Worm (Caenorhabditis elegans): ENCODE measurements around the gene mrps-12.

Gene mrps-12

ce11 chrV:20837765-20838164 lies at the start of gene mrps-12:
Gene mrps-12 (plus strand): TSS chrV:20838080.
- TF ChIP-seq ces-1 (GFP tag; optimal IDR thresholded peaks at IDR 0.05): peak; percentile 10
- no peak for TF ChIP-seq sem-2 (GFP tag; optimal IDR thresholded peaks at IDR 0.05)
- no peak for TF ChIP-seq blmp-1 (tag; optimal IDR thresholded peaks at IDR 0.05)
- TF ChIP-seq nhr-76 (tag; optimal IDR thresholded peaks at IDR 0.05): no peak
- TF ChIP-seq cnd-1 (tag; optimal IDR thresholded peaks at IDR 0.05): no peak
- peak; percentile 41 for TF ChIP-seq ceh-83 (GFP tag; optimal IDR thresholded peaks at IDR 0.05)
- TF ChIP-seq pha-4 (tag; optimal IDR thresholded peaks at IDR 0.05): no peak
- no peak for TF ChIP-seq nhr-237 (tag; optimal IDR thresholded peaks at IDR 0.05)
- TF ChIP-seq sptf-1 (tag; optimal IDR thresholded peaks at IDR 0.05): no peak

- TF ChIP-seq ces-1 (GFP tag; optimal IDR thresholded peaks at IDR 0.05): peak; percentile 88
- TF ChIP-seq nhr-237 (tag; optimal IDR thresholded peaks at IDR 0.05): no peak
- TF ChIP-seq drap-1 (GFP tag; optimal IDR thresholded peaks at IDR 0.05): peak; percentile 41
- TF ChIP-seq hlh-1 (tag; optimal IDR thresholded peaks at IDR 0.05): no peak
- TF ChIP-seq zip-8 (tag; optimal IDR thresholded peaks at IDR 0.05): no peak
- no peak for TF ChIP-seq nhr-2 (tag; optimal IDR thresholded peaks at IDR 0.05)
- TF ChIP-seq elt-3 (tag; optimal IDR thresholded peaks at IDR 0.05): no peak
Measured at ce11 chrV:20789105-20789504, 48.8 kb upstream of the mrps-12 start, which contains the start of gene tpan-1. Gene tpan-1 (plus strand): TSS chrV:20789502.

- TF ChIP-seq ceh-39 (tag; optimal IDR thresholded peaks at IDR 0.05) (no peak), drap-1 (GFP tag; optimal IDR thresholded peaks at IDR 0.05) (peak; percentile 39), flh-1 (GFP tag; optimal IDR thresholded peaks at IDR 0.05) (no peak)
Measured at ce11 chrV:20790011-20790410, 47.9 kb upstream of the mrps-12 start, which contains the start of gene Y44A6D.1. Gene Y44A6D.1 (minus strand): TSS chrV:20790033.

- TF ChIP-seq drap-1 (GFP tag; optimal IDR thresholded peaks at IDR 0.05): no peak
- no peak for TF ChIP-seq hlh-1 (tag; optimal IDR thresholded peaks at IDR 0.05)
- TF ChIP-seq ces-1 (GFP tag; optimal IDR thresholded peaks at IDR 0.05): no peak
- TF ChIP-seq blmp-1 (tag; optimal IDR thresholded peaks at IDR 0.05): no peak
- no peak for TF ChIP-seq M03D4.4 (tag; optimal IDR thresholded peaks at IDR 0.05)
- TF ChIP-seq elt-3 (tag; optimal IDR thresholded peaks at IDR 0.05): no peak
- no peak for TF ChIP-seq unc-39 (tag; optimal IDR thresholded peaks at IDR 0.05)
Measured at ce11 chrV:20790616-20791015, 47.3 kb upstream of the mrps-12 start.

- TF ChIP-seq cnd-1 (tag; optimal IDR thresholded peaks at IDR 0.05) (no peak), mab-5 (tag; optimal IDR thresholded peaks at IDR 0.05) (no peak), ham-2 (GFP tag; optimal IDR thresholded peaks at IDR 0.05) (no peak), hlh-1 (tag; optimal IDR thresholded peaks at IDR 0.05) (no peak), lsy-2 (tag; optimal IDR thresholded peaks at IDR 0.05) (no peak), lin-13 (tag; optimal IDR thresholded peaks at IDR 0.05) (no peak), elt-3 (tag; optimal IDR thresholded peaks at IDR 0.05) (no peak), unc-39 (tag; optimal IDR thresholded peaks at IDR 0.05) (no peak), pha-4 (tag; optimal IDR thresholded peaks at IDR 0.05) (no peak), mls-2 (tag; optimal IDR thresholded peaks at IDR 0.05) (no peak)
Measured at ce11 chrV:20792371-20792890, 45.4 kb upstream of the mrps-12 start, which contains the start of gene Y44A6D.3. Gene Y44A6D.3 (minus strand): TSS chrV:20792421.

ce11 chrV:20793761-20794160 lies 44.1 kb upstream of the mrps-12 start:
- no peak for TF ChIP-seq ces-1 (GFP tag; optimal IDR thresholded peaks at IDR 0.05)
- TF ChIP-seq ceh-43 (GFP tag; optimal IDR thresholded peaks at IDR 0.05): no peak
- TF ChIP-seq ham-2 (GFP tag; optimal IDR thresholded peaks at IDR 0.05): no peak
- TF ChIP-seq sem-2 (GFP tag; optimal IDR thresholded peaks at IDR 0.05): no peak
- TF ChIP-seq ceh-83 (GFP tag; optimal IDR thresholded peaks at IDR 0.05): no peak
- TF ChIP-seq drap-1 (GFP tag; optimal IDR thresholded peaks at IDR 0.05): peak; percentile 41
- TF ChIP-seq hlh-1 (tag; optimal IDR thresholded peaks at IDR 0.05): peak; percentile 93
- peak; percentile 72 for TF ChIP-seq unc-120 (tag; optimal IDR thresholded peaks at IDR 0.05; ENCODE audit: poor library complexity, severe bottlenecking)
- no peak for TF ChIP-seq unc-39 (tag; optimal IDR thresholded peaks at IDR 0.05)
- no peak for TF ChIP-seq flh-1 (GFP tag; optimal IDR thresholded peaks at IDR 0.05)
- peak; percentile 18 for TF ChIP-seq unc-62 (GFP tag; optimal IDR thresholded peaks at IDR 0.05)
- no peak for TF ChIP-seq elt-3 (tag; optimal IDR thresholded peaks at IDR 0.05)
- TF ChIP-seq zip-8 (tag; optimal IDR thresholded peaks at IDR 0.05): no peak
- TF ChIP-seq M03D4.4 (tag; optimal IDR thresholded peaks at IDR 0.05): no peak

ce11 chrV:20797918-20798317 lies 40.0 kb upstream of the mrps-12 start, which contains the start of gene sdf-9:
Gene sdf-9 (plus strand): TSS chrV:20798218.
- no peak for TF ChIP-seq ceh-39 (tag; optimal IDR thresholded peaks at IDR 0.05)
- no peak for TF ChIP-seq cnd-1 (tag; optimal IDR thresholded peaks at IDR 0.05)
- no peak for TF ChIP-seq mab-5 (tag; optimal IDR thresholded peaks at IDR 0.05)
